Worm (Caenorhabditis elegans) whole organism, L2 larva: ENCODE data around the gene lido-5.

ENCODE experiments used
- aly-2 ChIP-seq: fragments of 150-350 bp; optimal IDR thresholded peaks from 2 replicates; lab custom pipeline; 2014; ENCODE audit warnings: missing biosample characterization, missing genetic modification characterization
- ceh-82 ChIP-seq: fragments of 150-350 bp; optimal IDR thresholded peaks from 2 replicates; lab custom pipeline; 2014; ENCODE audit warnings: missing biosample characterization, missing genetic modification characterization
- elt-1 ChIP-seq: fragments of 150-350 bp; optimal IDR thresholded peaks from 2 replicates; lab custom pipeline; 2014; ENCODE audit warnings: missing biosample characterization, missing genetic modification characterization
- nhr-11 ChIP-seq: fragments of 150-350 bp; optimal IDR thresholded peaks from 2 replicates; lab custom pipeline; 2014; ENCODE audit warnings: missing biosample characterization, missing genetic modification characterization
- ztf-11 ChIP-seq: sonication (generic microtip); optimal IDR thresholded peaks from 2 replicates; lab custom pipeline; 2017; ENCODE audit warnings: missing biosample characterization, missing genetic modification characterization

ce11 chrX:17110555-17110954 is at the start of gene lido-5:
- TF ChIP-seq ztf-11 (tag; lab: Kevin White, UChicago) (no peak), aly-2 (tag; lab: Kevin White, UChicago) (no peak), ceh-82 (tag; lab: Kevin White, UChicago) (no peak), elt-1 (tag; lab: Kevin White, UChicago) (no peak), nhr-11 (tag; lab: Kevin White, UChicago) (no peak)
